Worm (Caenorhabditis elegans) whole organism, L3 larva: ENCODE measurements around the gene gad-1.

Source experiments
- daf-12 ChIP-seq: fragments of 150-350 bp; optimal IDR thresholded peaks from 2 replicates; lab custom pipeline; 2014; ENCODE audit warnings: missing biosample characterization, missing genetic modification reagents, missing genetic modification characterization
- nhr-12 ChIP-seq: fragments of 150-350 bp; optimal IDR thresholded peaks from 2 replicates; lab custom pipeline; 2014; ENCODE audit warnings: missing biosample characterization, missing genetic modification characterization
- pqm-1 ChIP-seq: fragments of 150-350 bp; optimal IDR thresholded peaks from 2 replicates; lab custom pipeline; 2017; ENCODE audit warnings: missing biosample characterization, missing genetic modification characterization, inconsistent platforms
- unc-62 ChIP-seq: fragments of 150-350 bp; sonication (generic microtip); optimal IDR thresholded peaks from 4 replicates; lab custom pipeline; 2014; ENCODE audit warnings: missing biosample characterization, missing genetic modification reagents, missing genetic modification characterization

DNA sequence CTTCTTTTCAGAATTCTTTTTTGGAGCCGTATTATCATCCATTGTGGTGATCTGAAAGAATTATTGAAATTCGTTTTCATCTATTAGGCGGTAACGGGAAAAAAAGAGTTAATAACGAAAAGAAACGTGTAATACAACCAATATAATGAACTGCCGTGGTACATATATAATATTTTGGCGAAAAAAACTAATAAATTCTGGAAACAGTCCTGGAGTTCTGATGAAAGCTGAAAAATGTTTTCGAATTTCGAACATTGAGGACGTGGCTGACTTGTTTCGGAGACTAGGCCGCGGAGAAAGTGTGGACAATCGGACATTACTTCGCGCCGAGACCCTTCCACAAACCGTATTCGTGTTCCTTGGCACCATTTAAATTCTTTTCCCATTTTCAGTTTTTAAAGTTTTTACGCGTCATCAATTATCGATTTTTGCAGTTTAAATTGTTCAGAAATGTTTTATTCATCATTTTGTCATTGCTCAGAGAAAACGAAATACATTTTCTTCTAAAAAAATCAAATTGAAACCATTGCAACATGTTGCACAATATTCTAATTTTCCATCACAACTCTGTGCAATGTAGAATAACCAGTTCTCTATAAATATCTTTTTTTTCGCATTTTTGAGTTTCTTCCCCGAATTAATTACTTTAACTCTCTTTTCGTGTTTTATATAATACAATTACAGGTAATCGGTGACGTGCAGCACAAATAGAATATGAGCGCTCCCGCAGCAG is at the start of gene gad-1, which contains the start of gene erfa-1:
- TF ChIP-seq pqm-1 (tag; lab: Kevin White, UChicago) (no peak), unc-62 (GFP tag; lab: Kevin White, UChicago) (no peak), nhr-12 (no peak), daf-12 (tag; lab: Kevin White, UChicago) (no peak)
